Fruit fly (Drosophila melanogaster): ENCODE data around the gene Rbp1.

Gene Rbp1

DNA sequence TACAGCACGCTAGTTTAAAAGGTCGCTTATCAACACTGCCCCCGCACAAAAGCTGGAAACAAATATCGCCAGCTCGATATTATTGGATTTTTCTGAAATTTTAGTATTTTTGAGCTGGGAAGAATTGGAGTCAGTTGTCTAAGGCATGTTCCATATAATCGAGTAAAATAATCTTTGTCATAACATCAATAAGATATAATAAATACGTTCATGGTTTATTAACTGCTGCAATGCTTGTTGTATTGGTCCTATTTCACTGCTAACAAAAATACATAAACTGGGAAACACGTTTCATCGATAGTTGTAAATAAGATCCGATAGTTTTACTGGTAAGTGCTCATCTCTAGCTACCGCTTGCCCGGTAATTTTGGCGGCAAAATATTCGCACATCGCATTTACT is 4.0 kb downstream of the Rbp1 start, which contains the start of the genes Art1 and Mcm5 (continued):
- TF ChIP-seq MTF-1 (GFP tag; optimal IDR thresholded peaks at IDR 0.05; ENCODE audit: borderline replicate concordance) (no peak), hbn (GFP tag; IDR thresholded peaks at IDR 0.05; ENCODE audit: partially characterized antibody) (peak; percentile 91), CG11398 (GFP tag; optimal IDR thresholded peaks at IDR 0.05) (peak; percentile 8), NFAT (GFP tag; IDR thresholded peaks at IDR 0.05) (peak; percentile 25; the same call in 1 of the 2 replicates), prd (optimal IDR thresholded peaks at IDR 0.05) (no peak), prd (GFP tag; IDR thresholded peaks at IDR 0.05) (peak; percentile 19; the same call in 1 of the 3 replicates), croc (GFP tag; conservative IDR thresholded peaks at IDR 0.05) (peak; percentile 17; the same call in 1 of the 3 replicates), sens-2 (GFP tag; IDR thresholded peaks at IDR 0.05) (no peak), Myb (GFP tag; optimal IDR thresholded peaks at IDR 0.05) (peak; percentile 58), CG30431 (GFP tag; optimal IDR thresholded peaks at IDR 0.05) (no peak), CG15011 (GFP tag; optimal IDR thresholded peaks at IDR 0.05) (no peak), Adf1 (GFP tag; IDR thresholded peaks at IDR 0.05) (no peak), Deaf1 (tag; optimal IDR thresholded peaks at IDR 0.05) (no peak), sob (GFP tag; IDR thresholded peaks at IDR 0.05) (peak; percentile 70), CG12219 (GFP tag; optimal IDR thresholded peaks at IDR 0.05) (no peak), cg (GFP tag; optimal IDR thresholded peaks at IDR 0.05) (no peak), Doc3 (GFP tag; IDR thresholded peaks at IDR 0.05; ENCODE audit: partially characterized antibody) (peak; percentile 96), Ada2b (GFP tag; IDR thresholded peaks at IDR 0.05) (no peak), CG12659 (GFP tag; optimal IDR thresholded peaks at IDR 0.05) (peak; percentile 78), CG12942 (GFP tag; optimal IDR thresholded peaks at IDR 0.05) (no peak), ssp (GFP tag; IDR thresholded peaks at IDR 0.05) (peak; percentile 42)

DNA sequence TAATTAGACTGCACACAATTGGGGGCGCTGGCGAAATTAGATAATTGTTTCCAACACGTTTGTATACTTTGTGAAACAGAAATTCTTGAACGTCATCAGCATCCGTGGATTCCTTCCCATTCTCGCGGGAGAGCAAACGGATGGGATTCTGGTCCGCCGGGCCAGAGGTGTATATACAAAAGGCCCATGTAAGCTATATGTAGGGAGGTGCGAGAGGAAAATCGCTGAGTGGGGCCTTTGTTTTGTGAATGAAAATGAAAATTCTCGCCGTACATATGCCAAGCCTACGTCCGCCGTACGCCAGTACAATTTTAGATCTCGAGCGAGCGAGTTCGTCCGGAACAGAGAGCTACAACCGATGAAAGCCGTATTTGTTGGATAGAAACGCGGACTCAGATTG is 8.4 kb downstream of the Rbp1 start, which contains the start of gene CG14687:
CG14687 (plus strand) TSS at position 301 of the 400 bp plus-strand sequence.
- TF ChIP-seq otp (GFP tag; IDR thresholded peaks at IDR 0.05) (no peak), CG10654 (GFP tag; optimal IDR thresholded peaks at IDR 0.05) (no peak), kay (GFP tag; optimal IDR thresholded peaks at IDR 0.05) (no peak), nerfin-2 (GFP tag; IDR thresholded peaks at IDR 0.05; ENCODE audit: partially characterized antibody) (no peak), CG2199 (GFP tag; IDR thresholded peaks at IDR 0.05) (peak; percentile 15; the same call in 1 of the 3 replicates), Stat92E (GFP tag; optimal IDR thresholded peaks at IDR 0.05) (no peak), Dip2 (GFP tag; IDR thresholded peaks at IDR 0.05) (no peak), Hr51 (GFP tag; optimal IDR thresholded peaks at IDR 0.05) (no peak), toy (GFP tag; IDR thresholded peaks at IDR 0.05) (no peak), CG1529 (GFP tag; optimal IDR thresholded peaks at IDR 0.05) (no peak), CG12769 (tag; optimal IDR thresholded peaks at IDR 0.05) (peak; percentile 74), nom (GFP tag; optimal IDR thresholded peaks at IDR 0.05) (no peak), Pdp1 (GFP tag; optimal IDR thresholded peaks at IDR 0.05) (peak in 1 of 2 experiments; percentile 75), HLHmδ (GFP tag; optimal IDR thresholded peaks at IDR 0.05) (no peak), CG7928 (GFP tag; optimal IDR thresholded peaks at IDR 0.05) (no peak)

DNA sequence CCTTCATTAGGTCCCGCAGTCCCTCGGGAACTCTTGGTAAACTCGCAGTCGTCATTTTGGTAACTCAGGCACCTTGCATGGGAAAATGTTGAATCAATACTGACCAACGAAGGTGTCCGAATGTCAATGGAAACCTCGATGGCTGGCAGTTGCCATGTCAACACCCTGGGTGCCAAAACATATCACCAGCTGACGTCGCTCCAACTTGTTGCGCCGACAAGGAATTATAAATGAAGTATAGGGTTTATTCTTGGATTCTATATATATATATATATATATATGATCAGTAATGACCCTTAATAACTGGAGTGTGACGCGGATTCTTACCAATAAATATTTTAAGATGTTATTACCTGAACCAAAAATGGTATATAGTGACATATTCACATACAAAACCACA is 19.7 kb downstream of the Rbp1 start, which contains the start of gene CG14692:
CG14692 (minus strand) TSS at position 101 of the 400 bp plus-strand sequence.
- TF ChIP-seq Ada2b (GFP tag; IDR thresholded peaks at IDR 0.05) (no peak), Sry-δ (GFP tag; optimal IDR thresholded peaks at IDR 0.05) (no peak), wek (GFP tag; optimal IDR thresholded peaks at IDR 0.05) (no peak), pum (GFP tag; optimal IDR thresholded peaks at IDR 0.05) (no peak), wdn (GFP tag; IDR thresholded peaks at IDR 0.05) (no peak), CG13424 (tag; optimal IDR thresholded peaks at IDR 0.05) (no peak), CG1529 (GFP tag; optimal IDR thresholded peaks at IDR 0.05) (no peak), Fer3 (tag; optimal IDR thresholded peaks at IDR 0.05) (no peak), hb (GFP tag; IDR thresholded peaks at IDR 0.05; ENCODE audit: partially characterized antibody) (no peak), CG12299 (tag; optimal IDR thresholded peaks at IDR 0.05) (no peak), Six4 (GFP tag; optimal IDR thresholded peaks at IDR 0.05) (no peak), CG18599 (GFP tag; optimal IDR thresholded peaks at IDR 0.05) (no peak), nau (GFP tag; optimal IDR thresholded peaks at IDR 0.05) (no peak), ab (GFP tag; optimal IDR thresholded peaks at IDR 0.05) (no peak), CG11504 (tag; optimal IDR thresholded peaks at IDR 0.05) (no peak), CG12104 (GFP tag; optimal IDR thresholded peaks at IDR 0.05) (no peak)
